Worm (Caenorhabditis elegans) whole organism, midembryonic: ENCODE measurements around the gene tsfm-1.

Experiments used
- T22C8.4 ChIP-seq: fragments of 200-800 bp; sonication (Bioruptor generic); IDR thresholded peaks from 2 replicates; pipeline ENCODE4 v1.3.6; 2022; ENCODE audit warnings: missing genetic modification characterization, missing compliant biosample characterization
- flt-1 ChIP-seq: fragments of 200-800 bp; sonication (Bioruptor generic); IDR thresholded peaks from 2 replicates; pipeline ENCODE4 v1.3.6; 2022; ENCODE audit warnings: missing genetic modification characterization, missing compliant biosample characterization
- klf-2 ChIP-seq: fragments of 200-800 bp; sonication (Bioruptor generic); conservative IDR thresholded peaks from 2 replicates; pipeline ENCODE4 v1.3.6; 2022; ENCODE audit warnings: missing genetic modification reagents, missing genetic modification characterization, missing compliant biosample characterization

- TF ChIP-seq flt-1, result no peak
- no peak for TF ChIP-seq klf-2 (GFP tag; lab: Robert Waterston, UW)
- no peak for TF ChIP-seq T22C8.4 (GFP tag; lab: Robert Waterston, UW)
These were observed 23.7 kb upstream of the tsfm-1 start for ce11 chrV:12295015-12295414.
